Fruit fly (Drosophila melanogaster) whole organism, embryonic: ENCODE results near the gene CG5068.
A peak's percentile ranks its signal among the peaks of the same experiment; 100 is the strongest.

ENCODE experiments used
- Aef1 ChIP-seq: fragments of 200-800 bp; sonication (Bioruptor generic); IDR thresholded peaks from 3 replicates; pipeline ENCODE4 v1.3.6; 2022; ENCODE audit warnings: missing biosample characterization, missing genetic modification characterization
- B-H1 ChIP-seq: fragments of 200-800 bp; sonication (Bioruptor generic); IDR thresholded peaks from 3 replicates; pipeline ENCODE4 v1.3.6; 2022; ENCODE audit warnings: missing biosample characterization, missing genetic modification characterization
- BEAF-32 ChIP-seq: fragments of 200-800 bp; sonication (Bioruptor generic); optimal IDR thresholded peaks from 3 replicates; lab custom pipeline; 2017; ENCODE audit warnings: missing biosample characterization, missing genetic modification characterization, mild to moderate bottlenecking, moderate library complexity, missing genetic modification reagents
- CG10366 ChIP-seq: fragments of 200-800 bp; sonication (Bioruptor generic); IDR thresholded peaks from 2 replicates; pipeline ENCODE4 v1.3.6; 2022; ENCODE audit warnings: missing biosample characterization, missing genetic modification characterization
- CG10462 ChIP-seq: fragments of 200-800 bp; sonication (Bioruptor generic); optimal IDR thresholded peaks from 2 replicates; lab custom pipeline; 2016; ENCODE audit warnings: missing biosample characterization, missing genetic modification characterization
- CG10959 ChIP-seq: fragments of 200-800 bp; sonication (Bioruptor generic); IDR thresholded peaks from 2 replicates; pipeline ENCODE4 v1.3.6; 2022; ENCODE audit warnings: missing biosample characterization, missing genetic modification characterization
- CG10979 ChIP-seq: fragments of 200-800 bp; sonication (Bioruptor generic); optimal IDR thresholded peaks from 2 replicates; lab custom pipeline; 2018; ENCODE audit warnings: missing biosample characterization, mild to moderate bottlenecking, missing genetic modification characterization, moderate library complexity
- CG11093 ChIP-seq: fragments of 200-800 bp; sonication (Bioruptor generic); IDR thresholded peaks from 3 replicates; pipeline ENCODE4 v1.3.6; 2022; ENCODE audit warnings: missing biosample characterization, missing genetic modification characterization
- CG12769 ChIP-seq: fragments of 200-800 bp; sonication (Bioruptor generic); optimal IDR thresholded peaks from 2 replicates; lab custom pipeline; 2019; ENCODE audit warnings: missing biosample characterization, mild to moderate bottlenecking, missing genetic modification characterization, moderate library complexity
- CG14014 ChIP-seq: fragments of 200-800 bp; sonication (Bioruptor generic); IDR thresholded peaks from 2 replicates; pipeline ENCODE4 v1.3.6; 2022; ENCODE audit warnings: missing biosample characterization, missing genetic modification characterization
- CG14050 ChIP-seq: fragments of 200-800 bp; sonication (Bioruptor generic); IDR thresholded peaks from 3 replicates; pipeline ENCODE4 v1.3.6; 2022; ENCODE audit warnings: missing biosample characterization, missing genetic modification characterization
- CG1647 ChIP-seq: fragments of 200-800 bp; sonication (Bioruptor generic); optimal IDR thresholded peaks from 3 replicates; lab custom pipeline; 2016; ENCODE audit warnings: missing biosample characterization, missing genetic modification characterization
- CG17568 ChIP-seq: fragments of 200-800 bp; sonication (Bioruptor generic); optimal IDR thresholded peaks from 2 replicates; lab custom pipeline; 2018; ENCODE audit warnings: missing biosample characterization, mild to moderate bottlenecking, missing genetic modification characterization, moderate library complexity
- CG17612 ChIP-seq: fragments of 200-800 bp; sonication (Bioruptor generic); IDR thresholded peaks from 2 replicates; pipeline ENCODE4 v1.3.6; 2022; ENCODE audit warnings: missing biosample characterization, missing genetic modification characterization
- CG2116 ChIP-seq: fragments of 200-800 bp; sonication (Bioruptor generic); optimal IDR thresholded peaks from 3 replicates; lab custom pipeline; 2018; ENCODE audit warnings: missing biosample characterization, mild to moderate bottlenecking, missing genetic modification characterization
- CG2199 ChIP-seq: fragments of 200-800 bp; sonication (Bioruptor generic); IDR thresholded peaks from 3 replicates; pipeline ENCODE4 v1.3.6; 2022; ENCODE audit warnings: missing biosample characterization, missing genetic modification characterization
- CG31441 ChIP-seq: fragments of 200-800 bp; sonication (Bioruptor generic); IDR thresholded peaks from 2 replicates; pipeline ENCODE4 v1.3.6; 2022; ENCODE audit warnings: missing biosample characterization, missing genetic modification characterization
- CG3847 ChIP-seq: fragments of 200-800 bp; sonication (Bioruptor generic); IDR thresholded peaks from 2 replicates; pipeline ENCODE4 v1.3.6; 2022; ENCODE audit warnings: missing biosample characterization, missing genetic modification characterization
- CG4282 ChIP-seq: fragments of 200-800 bp; sonication (Bioruptor generic); optimal IDR thresholded peaks from 2 replicates; lab custom pipeline; 2016; ENCODE audit warnings: missing biosample characterization, missing genetic modification characterization
- CG4707 ChIP-seq: fragments of 200-800 bp; sonication (Bioruptor generic); optimal IDR thresholded peaks from 2 replicates; lab custom pipeline; 2018; ENCODE audit warnings: missing biosample characterization, mild to moderate bottlenecking, missing genetic modification characterization, moderate library complexity
- CG7556 ChIP-seq: fragments of 200-800 bp; sonication (Bioruptor generic); optimal IDR thresholded peaks from 2 replicates; lab custom pipeline; 2017; ENCODE audit warnings: missing biosample characterization, mild to moderate bottlenecking, missing genetic modification characterization
- CG8765 ChIP-seq: fragments of 200-800 bp; sonication (Bioruptor generic); IDR thresholded peaks from 2 replicates; pipeline ENCODE4 v1.3.6; 2022; ENCODE audit warnings: missing biosample characterization, missing genetic modification characterization
- CrebB ChIP-seq: fragments of 200-800 bp; sonication (Bioruptor generic); optimal IDR thresholded peaks from 3 replicates; lab custom pipeline; 2018; ENCODE audit warnings: missing biosample characterization, mild to moderate bottlenecking, missing genetic modification characterization
- Dip3 ChIP-seq: fragments of 200-800 bp; sonication (Bioruptor generic); optimal IDR thresholded peaks from 3 replicates; lab custom pipeline; 2016; ENCODE audit warnings: missing biosample characterization, missing genetic modification characterization
- ERR ChIP-seq: fragments of 200-800 bp; sonication (Bioruptor generic); optimal IDR thresholded peaks from 2 replicates; lab custom pipeline; 2016; ENCODE audit warnings: missing biosample characterization, missing genetic modification characterization
- Ets65A ChIP-seq: fragments of 200-800 bp; sonication (Bioruptor generic); peaks from one replicate; lab custom pipeline; 2016; ENCODE audit warnings: missing biosample characterization, missing genetic modification characterization
- Hey ChIP-seq: fragments of 200-800 bp; sonication (Bioruptor generic); optimal IDR thresholded peaks from 3 replicates; lab custom pipeline; 2018; ENCODE audit warnings: missing biosample characterization, mild to moderate bottlenecking, missing genetic modification characterization
- HmgD ChIP-seq: fragments of 200-800 bp; sonication (Bioruptor generic); optimal IDR thresholded peaks from 3 replicates; lab custom pipeline; 2016; ENCODE audit warnings: missing biosample characterization, missing genetic modification characterization
- Hr39 ChIP-seq: fragments of >200 bp; optimal IDR thresholded peaks from 2 replicates; lab custom pipeline; 2017
- MTF-1 ChIP-seq: fragments of 200-800 bp; sonication (Bioruptor generic); optimal IDR thresholded peaks from 2 replicates; lab custom pipeline; 2018; ENCODE audit warnings: missing biosample characterization, mild to moderate bottlenecking, missing genetic modification characterization, borderline replicate concordance
- Oaz ChIP-seq: fragments of 200-800 bp; sonication (Bioruptor generic); IDR thresholded peaks from 2 replicates; pipeline ENCODE4 v1.3.6; 2022; ENCODE audit warnings: missing biosample characterization, missing genetic modification characterization
- Opbp ChIP-seq: fragments of 200-800 bp; sonication (Bioruptor generic); IDR thresholded peaks from 3 replicates; pipeline ENCODE4 v1.3.6; 2022; ENCODE audit warnings: missing biosample characterization, missing genetic modification characterization; ENCODE audit not compliant: partially characterized antibody
- PHDP ChIP-seq: fragments of 200-800 bp; sonication (Bioruptor generic); optimal IDR thresholded peaks from 3 replicates; lab custom pipeline; 2018; ENCODE audit warnings: missing biosample characterization, mild to moderate bottlenecking, missing genetic modification characterization, moderate library complexity
- Rfx ChIP-seq: fragments of 200-800 bp; sonication (Bioruptor generic); IDR thresholded peaks from 2 replicates; pipeline ENCODE4 v1.3.6; 2022; ENCODE audit warnings: missing biosample characterization, missing genetic modification characterization
- Rx ChIP-seq: fragments of 200-800 bp; sonication (Bioruptor generic); IDR thresholded peaks from 2 replicates; pipeline ENCODE4 v1.3.6; 2022; ENCODE audit warnings: missing biosample characterization, missing genetic modification characterization
- al ChIP-seq: fragments of 200-800 bp; sonication (Bioruptor generic); IDR thresholded peaks from 2 replicates; pipeline ENCODE4 v1.3.6; 2022; ENCODE audit warnings: missing biosample characterization, missing genetic modification characterization
- amos ChIP-seq: fragments of 200-800 bp; sonication (Bioruptor generic); IDR thresholded peaks from 2 replicates; pipeline ENCODE4 v1.3.6; 2022; ENCODE audit warnings: missing biosample characterization, missing genetic modification characterization; ENCODE audit not compliant: partially characterized antibody
- bcd ChIP-seq: fragments of 200-800 bp; sonication (Bioruptor generic); optimal IDR thresholded peaks from 2 replicates; lab custom pipeline; 2017; ENCODE audit warnings: missing biosample characterization, mild to moderate bottlenecking, missing genetic modification characterization
- bigmax ChIP-seq: fragments of 200-800 bp; sonication (Bioruptor generic); optimal IDR thresholded peaks from 2 replicates; lab custom pipeline; 2018; ENCODE audit warnings: missing biosample characterization, mild to moderate bottlenecking, missing genetic modification characterization
- br ChIP-seq: fragments of >200 bp; optimal IDR thresholded peaks from 2 replicates; lab custom pipeline; 2017
- bsh ChIP-seq, 2 experiments: fragments of 200-800 bp; sonication (Bioruptor generic); optimal IDR thresholded peaks; 2 replicates each; lab custom pipeline; 2017 to 2018; ENCODE audit warnings: mild to moderate bottlenecking in 2 of 2, missing biosample characterization in 2 of 2, missing genetic modification characterization in 2 of 2, moderate library complexity in 1 of 2
- cad ChIP-seq: fragments of >200 bp; optimal IDR thresholded peaks from 2 replicates; lab custom pipeline; 2017; ENCODE audit warnings: missing biosample characterization, missing genetic modification characterization
- cato ChIP-seq: fragments of 200-800 bp; sonication (Bioruptor generic); optimal IDR thresholded peaks from 2 replicates; lab custom pipeline; 2016; ENCODE audit warnings: missing biosample characterization, missing genetic modification characterization, borderline replicate concordance
- corto ChIP-seq: fragments of 200-800 bp; sonication (Bioruptor generic); optimal IDR thresholded peaks from 2 replicates; lab custom pipeline; 2016; ENCODE audit warnings: missing biosample characterization, mild to moderate bottlenecking, missing genetic modification characterization, moderate library complexity
- dimm ChIP-seq: fragments of 200-800 bp; sonication (Bioruptor generic); IDR thresholded peaks from 2 replicates; pipeline ENCODE4 v1.3.6; 2022; ENCODE audit warnings: missing biosample characterization, missing genetic modification characterization
- dm ChIP-seq: fragments of 200-800 bp; sonication (Bioruptor generic); optimal IDR thresholded peaks from 3 replicates; lab custom pipeline; 2016; ENCODE audit warnings: missing biosample characterization, missing genetic modification characterization
- nerfin-1 ChIP-seq: fragments of 200-800 bp; sonication (Bioruptor generic); optimal IDR thresholded peaks from 3 replicates; lab custom pipeline; 2019; ENCODE audit warnings: missing biosample characterization, mild to moderate bottlenecking, missing genetic modification characterization, moderate library complexity
- nerfin-2 ChIP-seq: fragments of 200-800 bp; sonication (Bioruptor generic); IDR thresholded peaks from 2 replicates; pipeline ENCODE4 v1.3.6; 2022; ENCODE audit warnings: missing biosample characterization, missing genetic modification characterization; ENCODE audit not compliant: partially characterized antibody
- pita ChIP-seq: fragments of 200-800 bp; sonication (Bioruptor generic); optimal IDR thresholded peaks from 2 replicates; lab custom pipeline; 2017; ENCODE audit warnings: missing biosample characterization, mild to moderate bottlenecking, missing genetic modification characterization
- rib ChIP-seq: fragments of 200-800 bp; sonication (Bioruptor generic); IDR thresholded peaks from 2 replicates; pipeline ENCODE4 v1.3.6; 2022; ENCODE audit warnings: missing biosample characterization, missing genetic modification characterization
- yki ChIP-seq: fragments of >200 bp; optimal IDR thresholded peaks from 3 replicates; lab custom pipeline; 2018
- zfh1 ChIP-seq: fragments of 200-800 bp; sonication (Bioruptor generic); IDR thresholded peaks from 3 replicates; pipeline ENCODE4 v1.3.6; 2022; ENCODE audit warnings: missing biosample characterization, missing genetic modification characterization
- zfh2 ChIP-seq: fragments of 200-800 bp; sonication (Bioruptor generic); optimal IDR thresholded peaks from 2 replicates; lab custom pipeline; 2016; ENCODE audit warnings: missing biosample characterization, missing genetic modification characterization

Gene CG5068

dm6 chr3L:9025680-9026079 is 39.2 kb downstream of the CG5068 start (continued):
- TF ChIP-seq CG3847 (GFP tag; lab: Robert Waterston, UW): peak; percentile 73
- peak; percentile 80 for TF ChIP-seq CG12769 (tag; lab: Kevin White, UChicago)
- TF ChIP-seq CG7556 (GFP tag; lab: Kevin White, UChicago): peak; percentile 78
- TF ChIP-seq CG1647 (GFP tag; lab: Kevin White, UChicago): peak; percentile 78
- TF ChIP-seq CG10366: peak; percentile 92
- TF ChIP-seq bsh (GFP tag; optimal IDR thresholded peaks at IDR 0.05; lab: Kevin White, UChicago): peak in 1 of 2 experiments; percentile 86
- peak; percentile 87 for TF ChIP-seq al (GFP tag; lab: Robert Waterston, UW)
- peak; percentile 78 for TF ChIP-seq Oaz (GFP tag; lab: Robert Waterston, UW)
- TF ChIP-seq Aef1: peak; percentile 89
- TF ChIP-seq Hr39 (lab: Kevin White, UChicago): no peak
- TF ChIP-seq CG10462 (GFP tag; lab: Kevin White, UChicago): peak; percentile 66
- TF ChIP-seq CG11093 (GFP tag; lab: Robert Waterston, UW): peak; percentile 91
- TF ChIP-seq zfh1 (GFP tag; lab: Robert Waterston, UW): peak; percentile 94
- TF ChIP-seq Rx: peak; percentile 76
- peak; percentile 84 for TF ChIP-seq B-H1 (GFP tag; lab: Robert Waterston, UW)
- peak; percentile 87 for TF ChIP-seq CG31441 (GFP tag; lab: Robert Waterston, UW)
- peak; percentile 73 for TF ChIP-seq CG17612 (GFP tag; lab: Robert Waterston, UW)
- peak; percentile 85 for TF ChIP-seq PHDP (tag; lab: Kevin White, UChicago)
- peak; percentile 45 for TF ChIP-seq CG4282 (GFP tag; lab: Kevin White, UChicago)
- TF ChIP-seq dimm (GFP tag; lab: Robert Waterston, UW): peak; percentile 58
- TF ChIP-seq corto (GFP tag; lab: Kevin White, UChicago): no peak
- no peak for TF ChIP-seq br (lab: Kevin White, UChicago)
- peak; percentile 33 for TF ChIP-seq CG2116 (GFP tag; lab: Kevin White, UChicago)
- TF ChIP-seq CG14050: peak; percentile 81
- TF ChIP-seq CrebB (tag; lab: Kevin White, UChicago): peak; percentile 67
- peak; percentile 62 for TF ChIP-seq cato
- TF ChIP-seq CG14014: peak; percentile 88
- TF ChIP-seq BEAF-32 (GFP tag; lab: Kevin White, UChicago): no peak
- TF ChIP-seq nerfin-1 (tag; lab: Kevin White, UChicago): peak; percentile 78
- no peak for TF ChIP-seq Opbp (GFP tag; lab: Robert Waterston, UW)
- peak; percentile 51 for TF ChIP-seq CG4707 (GFP tag; lab: Kevin White, UChicago)
- peak; percentile 92 for TF ChIP-seq Rfx
- peak; percentile 50 for TF ChIP-seq zfh2 (GFP tag; lab: Kevin White, UChicago)
- peak; percentile 86 for TF ChIP-seq CG10959 (GFP tag; lab: Robert Waterston, UW)
- peak; percentile 87 for TF ChIP-seq CG10979
- TF ChIP-seq MTF-1 (GFP tag; lab: Kevin White, UChicago): no peak
- peak; percentile 45 for TF ChIP-seq ERR (GFP tag; lab: Kevin White, UChicago)
- TF ChIP-seq CG17568 (GFP tag; lab: Kevin White, UChicago): peak; percentile 65
- no peak for TF ChIP-seq amos (GFP tag; lab: Robert Waterston, UW)
- peak; percentile 65 for TF ChIP-seq dm
- TF ChIP-seq rib: peak; percentile 67; the same call in 1 of the 2 replicates
- peak; percentile 74 for TF ChIP-seq bcd
- TF ChIP-seq nerfin-2 (GFP tag; lab: Robert Waterston, UW): no peak
- TF ChIP-seq Hey (tag; lab: Kevin White, UChicago): no peak
- no peak for TF ChIP-seq cad (GFP tag; lab: Kevin White, UChicago)
- peak; percentile 89 for TF ChIP-seq Ets65A (GFP tag; lab: Kevin White, UChicago)
- no peak for TF ChIP-seq pita
- peak; percentile 80 for TF ChIP-seq CG8765 (GFP tag; lab: Robert Waterston, UW)
- peak; percentile 69 for TF ChIP-seq Dip3 (GFP tag; lab: Kevin White, UChicago)
- no peak for TF ChIP-seq bigmax (GFP tag; lab: Kevin White, UChicago)
- TF ChIP-seq CG2199 (GFP tag; lab: Robert Waterston, UW): peak; percentile 82; the same call in 2 of the 3 replicates
- TF ChIP-seq yki: no peak
- TF ChIP-seq HmgD (GFP tag; lab: Kevin White, UChicago): no peak
